Fruit fly (Drosophila melanogaster) whole organism, embryonic: ENCODE data around the gene Mo25.

Source experiments
- ATbp ChIP-seq: fragments of 200-800 bp; sonication (Bioruptor generic); optimal IDR thresholded peaks from 2 replicates; lab custom pipeline; 2017; ENCODE audit warnings: missing biosample characterization, mild to moderate bottlenecking, missing genetic modification characterization, missing genetic modification reagents
- Atf6 ChIP-seq: fragments of 200-800 bp; sonication (Bioruptor generic); IDR thresholded peaks from 2 replicates; pipeline ENCODE4 v1.3.6; 2022; ENCODE audit warnings: missing biosample characterization, missing genetic modification characterization
- CG10366 ChIP-seq: fragments of 200-800 bp; sonication (Bioruptor generic); IDR thresholded peaks from 2 replicates; pipeline ENCODE4 v1.3.6; 2022; ENCODE audit warnings: missing biosample characterization, missing genetic modification characterization
- CG10654 ChIP-seq: fragments of 200-800 bp; sonication (Bioruptor generic); optimal IDR thresholded peaks from 2 replicates; lab custom pipeline; 2016; ENCODE audit warnings: missing biosample characterization, missing genetic modification characterization
- CG10979 ChIP-seq: fragments of 200-800 bp; sonication (Bioruptor generic); optimal IDR thresholded peaks from 2 replicates; lab custom pipeline; 2018; ENCODE audit warnings: missing biosample characterization, mild to moderate bottlenecking, missing genetic modification characterization, moderate library complexity
- CG11398 ChIP-seq: fragments of 200-800 bp; sonication (Bioruptor generic); optimal IDR thresholded peaks from 2 replicates; lab custom pipeline; 2016; ENCODE audit warnings: missing biosample characterization, missing genetic modification characterization
- CG12942 ChIP-seq: fragments of 200-800 bp; sonication (Bioruptor generic); optimal IDR thresholded peaks from 3 replicates; lab custom pipeline; 2016; ENCODE audit warnings: missing biosample characterization, missing genetic modification characterization
- CG13894 ChIP-seq: fragments of 200-800 bp; sonication (Bioruptor generic); optimal IDR thresholded peaks from 3 replicates; lab custom pipeline; 2018; ENCODE audit warnings: missing biosample characterization, mild to moderate bottlenecking, missing genetic modification characterization, moderate library complexity
- CG14667 ChIP-seq: fragments of 200-800 bp; sonication (Bioruptor generic); IDR thresholded peaks from 2 replicates; pipeline ENCODE4 v1.3.6; 2022; ENCODE audit warnings: missing biosample characterization, missing genetic modification characterization
- CG18011 ChIP-seq: fragments of 200-800 bp; sonication (Bioruptor generic); optimal IDR thresholded peaks from 2 replicates; lab custom pipeline; 2017; ENCODE audit warnings: missing biosample characterization, missing genetic modification characterization, mild to moderate bottlenecking, moderate library complexity, missing genotype
- CG18619 ChIP-seq: fragments of 200-800 bp; sonication (Bioruptor generic); optimal IDR thresholded peaks from 3 replicates; lab custom pipeline; 2017; ENCODE audit warnings: missing biosample characterization, mild to moderate bottlenecking, missing genetic modification characterization
- CG2129 ChIP-seq: fragments of 200-800 bp; sonication (Bioruptor generic); IDR thresholded peaks from 2 replicates; pipeline ENCODE4 v1.3.6; 2022; ENCODE audit warnings: missing biosample characterization, missing genetic modification characterization; ENCODE audit not compliant: partially characterized antibody
- CG2875 ChIP-seq: fragments of 200-800 bp; sonication (Bioruptor generic); optimal IDR thresholded peaks from 2 replicates; lab custom pipeline; 2017; ENCODE audit warnings: missing biosample characterization, mild to moderate bottlenecking, missing genetic modification characterization, missing genetic modification reagents
- CG31388 ChIP-seq: fragments of 200-800 bp; sonication (Bioruptor generic); optimal IDR thresholded peaks from 2 replicates; lab custom pipeline; 2016; ENCODE audit warnings: missing biosample characterization, missing genetic modification characterization
- CG31441 ChIP-seq: fragments of 200-800 bp; sonication (Bioruptor generic); IDR thresholded peaks from 2 replicates; pipeline ENCODE4 v1.3.6; 2022; ENCODE audit warnings: missing biosample characterization, missing genetic modification characterization
- CG32772 ChIP-seq: fragments of 200-800 bp; sonication (Bioruptor generic); IDR thresholded peaks from 2 replicates; pipeline ENCODE4 v1.3.6; 2022; ENCODE audit warnings: missing biosample characterization, missing genetic modification characterization
- CG33557 ChIP-seq: fragments of 200-800 bp; sonication (Bioruptor generic); optimal IDR thresholded peaks from 2 replicates; lab custom pipeline; 2019; ENCODE audit warnings: missing biosample characterization, mild to moderate bottlenecking, missing genetic modification characterization, moderate library complexity
- CG3847 ChIP-seq: fragments of 200-800 bp; sonication (Bioruptor generic); IDR thresholded peaks from 2 replicates; pipeline ENCODE4 v1.3.6; 2022; ENCODE audit warnings: missing biosample characterization, missing genetic modification characterization
- CG4360 ChIP-seq: fragments of 200-800 bp; sonication (Bioruptor generic); IDR thresholded peaks from 2 replicates; pipeline ENCODE4 v1.3.6; 2022; ENCODE audit warnings: missing biosample characterization, missing genetic modification characterization
- CG4854 ChIP-seq: fragments of 200-800 bp; sonication (Bioruptor generic); optimal IDR thresholded peaks from 2 replicates; lab custom pipeline; 2016; ENCODE audit warnings: missing biosample characterization, missing genetic modification characterization, inconsistent platforms
- CG6175 ChIP-seq: fragments of 200-800 bp; sonication (Bioruptor generic); IDR thresholded peaks from 3 replicates; pipeline ENCODE4 v1.3.6; 2022; ENCODE audit warnings: missing biosample characterization, missing genetic modification characterization
- CG6272 ChIP-seq: fragments of 200-800 bp; sonication (Bioruptor generic); IDR thresholded peaks from 2 replicates; pipeline ENCODE4 v1.3.6; 2022; ENCODE audit warnings: missing biosample characterization, missing genetic modification characterization
- CG6683 ChIP-seq: fragments of 200-800 bp; sonication (Bioruptor generic); optimal IDR thresholded peaks from 2 replicates; lab custom pipeline; 2017; ENCODE audit warnings: missing biosample characterization, mild to moderate bottlenecking, missing genetic modification characterization, missing genetic modification reagents
- CG7372 ChIP-seq: fragments of 200-800 bp; sonication (Bioruptor generic); IDR thresholded peaks from 2 replicates; pipeline ENCODE4 v1.3.6; 2022; ENCODE audit warnings: missing biosample characterization, missing genetic modification characterization
- CG7928 ChIP-seq: fragments of 200-800 bp; sonication (Bioruptor generic); optimal IDR thresholded peaks from 2 replicates; lab custom pipeline; 2017; ENCODE audit warnings: missing biosample characterization, mild to moderate bottlenecking, missing genetic modification characterization
- CHES-1-like ChIP-seq: fragments of 200-800 bp; sonication (Bioruptor generic); optimal IDR thresholded peaks from 2 replicates; lab custom pipeline; 2016; ENCODE audit warnings: missing biosample characterization, missing genetic modification characterization
- Camta ChIP-seq: fragments of 200-800 bp; sonication (Bioruptor generic); optimal IDR thresholded peaks from 2 replicates; lab custom pipeline; 2016; ENCODE audit warnings: missing biosample characterization, missing genetic modification characterization
- Doc2 ChIP-seq: fragments of 200-800 bp; sonication (Bioruptor generic); IDR thresholded peaks from 2 replicates; pipeline ENCODE4 v1.3.6; 2022; ENCODE audit warnings: missing biosample characterization, missing genetic modification characterization
- HLH3B ChIP-seq: fragments of 200-800 bp; sonication (Bioruptor generic); IDR thresholded peaks from 2 replicates; pipeline ENCODE4 v1.3.6; 2022; ENCODE audit warnings: missing biosample characterization, missing genetic modification characterization
- Hsf ChIP-seq: fragments of 200-800 bp; sonication (Bioruptor generic); optimal IDR thresholded peaks from 3 replicates; lab custom pipeline; 2016; ENCODE audit warnings: missing biosample characterization, missing genetic modification characterization
- MTF-1 ChIP-seq: fragments of 200-800 bp; sonication (Bioruptor generic); optimal IDR thresholded peaks from 2 replicates; lab custom pipeline; 2018; ENCODE audit warnings: missing biosample characterization, mild to moderate bottlenecking, missing genetic modification characterization, borderline replicate concordance
- Tbp ChIP-seq: fragments of >200 bp; optimal IDR thresholded peaks from 2 replicates; lab custom pipeline; 2018; ENCODE audit warnings: missing biosample characterization, missing genetic modification characterization
- ac ChIP-seq: fragments of 200-800 bp; sonication (Bioruptor generic); optimal IDR thresholded peaks from 3 replicates; lab custom pipeline; 2017; ENCODE audit warnings: missing biosample characterization, mild to moderate bottlenecking, missing genetic modification characterization
- al ChIP-seq: fragments of 200-800 bp; sonication (Bioruptor generic); IDR thresholded peaks from 2 replicates; pipeline ENCODE4 v1.3.6; 2022; ENCODE audit warnings: missing biosample characterization, missing genetic modification characterization
- amos ChIP-seq: fragments of 200-800 bp; sonication (Bioruptor generic); IDR thresholded peaks from 2 replicates; pipeline ENCODE4 v1.3.6; 2022; ENCODE audit warnings: missing biosample characterization, missing genetic modification characterization; ENCODE audit not compliant: partially characterized antibody
- bcd ChIP-seq: fragments of 200-800 bp; sonication (Bioruptor generic); optimal IDR thresholded peaks from 2 replicates; lab custom pipeline; 2017; ENCODE audit warnings: missing biosample characterization, mild to moderate bottlenecking, missing genetic modification characterization
- crc ChIP-seq: fragments of 200-800 bp; sonication (Bioruptor generic); optimal IDR thresholded peaks from 2 replicates; lab custom pipeline; 2016; ENCODE audit warnings: missing biosample characterization, missing genetic modification characterization
- da ChIP-seq: fragments of 200-800 bp; sonication (Bioruptor generic); optimal IDR thresholded peaks from 2 replicates; lab custom pipeline; 2016; ENCODE audit warnings: missing biosample characterization, missing genetic modification characterization
- dmrt11E ChIP-seq: fragments of 200-800 bp; sonication (Bioruptor generic); optimal IDR thresholded peaks from 3 replicates; lab custom pipeline; 2018; ENCODE audit warnings: missing biosample characterization, mild to moderate bottlenecking, missing genetic modification characterization, moderate library complexity
- esg ChIP-seq: fragments of 200-800 bp; sonication (Bioruptor generic); conservative IDR thresholded peaks from 2 replicates; pipeline ENCODE4 v1.3.6; 2022; ENCODE audit warnings: missing biosample characterization, missing genetic modification characterization
- fd102C ChIP-seq: fragments of 200-800 bp; sonication (Bioruptor generic); optimal IDR thresholded peaks from 2 replicates; lab custom pipeline; 2018; ENCODE audit warnings: missing biosample characterization, mild to moderate bottlenecking, missing genetic modification characterization, moderate library complexity
- ftz-f1 ChIP-seq: fragments of 200-800 bp; sonication (Bioruptor generic); optimal IDR thresholded peaks from 2 replicates; lab custom pipeline; 2016; ENCODE audit warnings: missing biosample characterization, missing genetic modification characterization
- gce ChIP-seq: fragments of 200-800 bp; sonication (Bioruptor generic); IDR thresholded peaks from 3 replicates; pipeline ENCODE4 v1.3.6; 2022; ENCODE audit warnings: missing biosample characterization, missing genetic modification characterization
- grn ChIP-seq: fragments of 200-800 bp; sonication (Bioruptor generic); optimal IDR thresholded peaks from 3 replicates; lab custom pipeline; 2017; ENCODE audit warnings: missing biosample characterization, missing genetic modification characterization
- gt ChIP-seq: fragments of 200-800 bp; sonication (Bioruptor generic); IDR thresholded peaks from 2 replicates; pipeline ENCODE4 v1.3.6; 2022; ENCODE audit warnings: missing biosample characterization, missing genetic modification characterization
- jumu ChIP-seq: fragments of 200-800 bp; sonication (Bioruptor generic); optimal IDR thresholded peaks from 3 replicates; lab custom pipeline; 2016; ENCODE audit warnings: missing biosample characterization, missing genetic modification characterization
- repo ChIP-seq: fragments of 200-800 bp; sonication (Bioruptor generic); optimal IDR thresholded peaks from 2 replicates; lab custom pipeline; 2016; ENCODE audit warnings: missing biosample characterization, missing genetic modification characterization
- ro ChIP-seq: fragments of 200-800 bp; sonication (Bioruptor generic); IDR thresholded peaks from 2 replicates; pipeline ENCODE4 v1.3.6; 2022; ENCODE audit warnings: missing biosample characterization, missing genetic modification characterization
- sd ChIP-seq: fragments of 200-800 bp; sonication (Bioruptor generic); optimal IDR thresholded peaks from 3 replicates; lab custom pipeline; 2018; ENCODE audit warnings: missing biosample characterization, mild to moderate bottlenecking, missing genetic modification characterization, moderate library complexity
- sima ChIP-seq: fragments of 200-800 bp; sonication (Bioruptor generic); optimal IDR thresholded peaks from 2 replicates; lab custom pipeline; 2016; ENCODE audit warnings: missing biosample characterization, missing genetic modification characterization
- sr ChIP-seq: fragments of 200-800 bp; sonication (Bioruptor generic); IDR thresholded peaks from 3 replicates; pipeline ENCODE4 v1.3.6; 2022; ENCODE audit warnings: missing biosample characterization, missing genetic modification characterization
- ttk ChIP-seq: fragments of 200-800 bp; sonication (Bioruptor generic); IDR thresholded peaks from 2 replicates; pipeline ENCODE4 v2.1.2; 2022; ENCODE audit warnings: missing biosample characterization, missing genetic modification characterization

Gene Mo25

dm6 chr3L:16615132-16615709 lies at the start of gene Mo25 (continued):
- TF ChIP-seq bcd (GFP tag; lab: Kevin White, UChicago) (no peak), CG10979 (tag; lab: Kevin White, UChicago) (peak; percentile 19), fd102C (GFP tag; lab: Kevin White, UChicago) (no peak), jumu (GFP tag; lab: Kevin White, UChicago) (no peak), ftz-f1 (no peak), CG31388 (GFP tag; lab: Kevin White, UChicago) (no peak), CG7372 (GFP tag; lab: Robert Waterston, UW) (no peak), ATbp (GFP tag; lab: Kevin White, UChicago) (no peak), al (GFP tag; lab: Robert Waterston, UW) (no peak), CG14667 (GFP tag; lab: Robert Waterston, UW) (no peak), CG6683 (GFP tag; lab: Kevin White, UChicago) (no peak), Tbp (GFP tag; lab: Kevin White, UChicago) (no peak), CHES-1-like (GFP tag; lab: Kevin White, UChicago) (no peak), CG4360 (no peak), grn (GFP tag; lab: Kevin White, UChicago) (no peak), HLH3B (GFP tag; lab: Robert Waterston, UW) (peak; percentile 32; the same call in 1 of the 2 replicates), CG2875 (GFP tag; lab: Kevin White, UChicago) (no peak), esg (GFP tag; lab: Robert Waterston, UW) (no peak), CG33557 (GFP tag; lab: Kevin White, UChicago) (no peak), gt (GFP tag; lab: Robert Waterston, UW) (no peak), Atf6 (GFP tag; lab: Robert Waterston, UW) (no peak), ac (GFP tag; lab: Kevin White, UChicago) (no peak), sd (no peak), sr (GFP tag; lab: Robert Waterston, UW) (no peak), ro (GFP tag; lab: Robert Waterston, UW) (no peak), CG18619 (GFP tag; lab: Kevin White, UChicago) (no peak), CG10654 (no peak), Hsf (no peak), CG12942 (GFP tag; lab: Kevin White, UChicago) (no peak), CG4854 (GFP tag; lab: Kevin White, UChicago) (no peak), Camta (GFP tag; lab: Kevin White, UChicago) (no peak), CG3847 (GFP tag; lab: Robert Waterston, UW) (peak; percentile 71), Doc2 (GFP tag; lab: Robert Waterston, UW) (no peak), CG32772 (peak; percentile 70), CG10366 (GFP tag; lab: Robert Waterston, UW) (no peak), repo (GFP tag; lab: Kevin White, UChicago) (no peak), CG2129 (0 out of 2 replicates have a peak, but pooled peaks have one; percentile 45), gce (GFP tag; lab: Robert Waterston, UW) (no peak), CG7928 (GFP tag; lab: Kevin White, UChicago) (peak; percentile 93), CG6272 (GFP tag; lab: Robert Waterston, UW) (peak; percentile 26; the same call in 1 of the 2 replicates), MTF-1 (GFP tag; lab: Kevin White, UChicago) (no peak), CG18011 (GFP tag; lab: Kevin White, UChicago) (no peak), sima (no peak), CG11398 (GFP tag; lab: Kevin White, UChicago) (no peak), CG6175 (no peak), amos (GFP tag; lab: Robert Waterston, UW) (peak; percentile 86), CG13894 (tag; lab: Kevin White, UChicago) (peak; percentile 40), ttk (GFP tag; lab: Robert Waterston, UW) (no peak), da (no peak), dmrt11E (tag; lab: Kevin White, UChicago) (peak; percentile 14), CG31441 (peak; percentile 36; the same call in 1 of the 2 replicates), crc (GFP tag; lab: Kevin White, UChicago) (no peak)
